Worm (Caenorhabditis elegans): ENCODE results near the gene fbxb-74.

- TF ChIP-seq snpc-4 (tag; optimal IDR thresholded peaks at IDR 0.05) (no peak), zag-1 (tag; optimal IDR thresholded peaks at IDR 0.05) (no peak), unc-62 (GFP tag; optimal IDR thresholded peaks at IDR 0.05) (no peak), ztf-11 (tag; optimal IDR thresholded peaks at IDR 0.05) (no peak)
These were observed 26.1 kb upstream of the fbxb-74 start, which contains the start of gene M01H9.5 for ce11 chrIV:4465184-4465583.

Data from whole organism, L2 larva.